Fruit fly (Drosophila melanogaster) whole organism: ENCODE results near the gene CG6749.

Experiments
- CG8478 ChIP-seq: fragments of >200 bp; optimal IDR thresholded peaks from 2 replicates; lab custom pipeline; 2018; ENCODE audit warnings: inconsistent platforms
- pan ChIP-seq: fragments of >200 bp; optimal IDR thresholded peaks from 2 replicates; lab custom pipeline; 2017
- psq ChIP-seq: fragments of >200 bp; optimal IDR thresholded peaks from 2 replicates; lab custom pipeline; 2017
- usp ChIP-seq: fragments of >200 bp; optimal IDR thresholded peaks from 2 replicates; lab custom pipeline; 2017; ENCODE audit warnings: missing biosample characterization, missing genetic modification characterization, mixed read lengths

dm6 chr3L:9705591-9705990, 28.0 kb downstream of the CG6749 start:
- no peak for TF ChIP-seq psq (lab: Kevin White, UChicago)
- no peak for TF ChIP-seq usp (GFP tag; lab: Kevin White, UChicago)
- no peak for TF ChIP-seq CG8478 (lab: Kevin White, UChicago)
- no peak for TF ChIP-seq pan (lab: Kevin White, UChicago)
